Worm (Caenorhabditis elegans) whole organism, midembryonic: ENCODE results near the gene F31F4.17.

ENCODE experiments used
- T22C8.4 ChIP-seq: fragments of 200-800 bp; sonication (Bioruptor generic); IDR thresholded peaks from 2 replicates; pipeline ENCODE4 v1.3.6; 2022; ENCODE audit warnings: missing genetic modification characterization, missing compliant biosample characterization
- flt-1 ChIP-seq: fragments of 200-800 bp; sonication (Bioruptor generic); IDR thresholded peaks from 2 replicates; pipeline ENCODE4 v1.3.6; 2022; ENCODE audit warnings: missing genetic modification characterization, missing compliant biosample characterization
- med-1 ChIP-seq: sonication (generic microtip); optimal IDR thresholded peaks from 2 replicates; lab custom pipeline; 2017; ENCODE audit warnings: missing genetic modification characterization, mild to moderate bottlenecking, missing compliant biosample characterization, antibody characterized with exemption, missing genetic modification reagents; ENCODE audit not compliant: insufficient read depth
- ztf-23 ChIP-seq: fragments of 200-800 bp; sonication (Bioruptor generic); IDR thresholded peaks from 2 replicates; pipeline ENCODE4 v1.3.6; 2022; ENCODE audit warnings: missing genetic modification reagents, missing genetic modification characterization, missing compliant biosample characterization

- TF ChIP-seq med-1 (GFP tag; lab: Kevin White, UChicago) = no peak
- no peak for TF ChIP-seq T22C8.4
- TF ChIP-seq ztf-23 (GFP tag; lab: Robert Waterston, UW) = no peak
- no peak for TF ChIP-seq flt-1 (GFP tag; lab: Robert Waterston, UW)
These were observed 23.7 kb upstream of the F31F4.17 start, which contains the start of gene F31F4.1 for ce11 chrV:683858-684257.
